Fruit fly (Drosophila melanogaster) whole organism, embryonic: ENCODE measurements around the gene Obp99d.

Source experiments
- rib ChIP-seq: fragments of 200-800 bp; sonication (Bioruptor generic); IDR thresholded peaks from 2 replicates; pipeline ENCODE4 v1.3.6; 2022; ENCODE audit warnings: missing biosample characterization, missing genetic modification characterization
- tio ChIP-seq: fragments of 200-800 bp; sonication (Bioruptor generic); optimal IDR thresholded peaks from 2 replicates; lab custom pipeline; 2017; ENCODE audit warnings: missing biosample characterization, missing genetic modification characterization, inconsistent platforms

DNA sequence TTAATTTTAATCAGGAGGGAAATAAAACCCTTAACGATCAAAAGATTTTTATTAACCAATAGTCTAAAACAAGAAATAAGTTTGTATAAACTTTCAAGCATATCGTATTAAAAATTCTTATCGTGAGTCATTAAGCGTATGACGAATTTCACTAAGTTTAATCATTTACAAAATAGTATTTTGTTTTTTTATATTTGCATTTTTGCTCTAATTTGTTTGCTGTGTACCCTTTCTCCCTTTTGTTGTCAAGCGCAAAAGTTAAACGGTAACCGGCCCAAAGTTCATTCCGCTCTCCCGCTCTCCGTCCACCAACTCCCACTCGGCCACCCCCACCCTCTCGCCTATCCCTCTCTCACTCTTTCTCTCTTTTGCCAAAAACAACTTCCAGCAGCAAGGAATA, 49.5 kb downstream of the Obp99d start:
- TF ChIP-seq rib (no peak), tio (GFP tag; lab: Kevin White, UChicago) (no peak)
